Worm (Caenorhabditis elegans) whole organism, L4/young adult: Measurements from ENCODE around the gene xtr-2.
A peak's percentile ranks its signal among the peaks of the same experiment; 100 is the strongest.

ENCODE experiments used
- W03F9.2 ChIP-seq: fragments of 150-350 bp; optimal IDR thresholded peaks from 2 replicates; lab custom pipeline; 2014; ENCODE audit warnings: missing biosample characterization, missing genetic modification characterization
- him-1 ChIP-seq: sonication (generic microtip); optimal IDR thresholded peaks from 2 replicates; lab custom pipeline; 2016; ENCODE audit warnings: missing genotype, missing genetic modification reagents, missing genetic modification characterization, missing compliant biosample characterization

- TF ChIP-seq him-1 (tag; lab: Kevin White, UChicago), result no peak
- TF ChIP-seq W03F9.2 (tag; lab: Kevin White, UChicago), result peak; percentile 28
Observed at ce11 chrX:12347822-12348221, 32.5 kb downstream of the xtr-2 start.
